Worm (Caenorhabditis elegans) whole organism, late embryonic: ENCODE data around the gene C07B5.8.

Source experiments
- dmd-4 ChIP-seq: sonication (generic microtip); optimal IDR thresholded peaks from 2 replicates; lab custom pipeline; 2016; ENCODE audit warnings: borderline replicate concordance, missing genetic modification characterization, missing compliant biosample characterization
- elt-4 ChIP-seq: sonication (generic microtip); optimal IDR thresholded peaks from 2 replicates; lab custom pipeline; 2016; ENCODE audit warnings: missing genetic modification characterization, missing compliant biosample characterization
- nfya-1 ChIP-seq: sonication (generic microtip); optimal IDR thresholded peaks from 2 replicates; lab custom pipeline; 2017; ENCODE audit warnings: missing genetic modification characterization, mild to moderate bottlenecking, missing compliant biosample characterization, antibody characterized with exemption, moderate library complexity
- sox-4 ChIP-seq: sonication (generic microtip); optimal IDR thresholded peaks from 2 replicates; lab custom pipeline; 2017; ENCODE audit warnings: mild to moderate bottlenecking, missing genetic modification characterization, inconsistent platforms, missing compliant biosample characterization
- tbx-7 ChIP-seq: sonication (generic microtip); optimal IDR thresholded peaks from 2 replicates; lab custom pipeline; 2016; ENCODE audit warnings: missing genotype, missing genetic modification characterization, missing compliant biosample characterization
- zip-5 ChIP-seq: sonication (generic microtip); optimal IDR thresholded peaks from 2 replicates; lab custom pipeline; 2016; ENCODE audit warnings: missing genetic modification characterization, missing compliant biosample characterization

DNA sequence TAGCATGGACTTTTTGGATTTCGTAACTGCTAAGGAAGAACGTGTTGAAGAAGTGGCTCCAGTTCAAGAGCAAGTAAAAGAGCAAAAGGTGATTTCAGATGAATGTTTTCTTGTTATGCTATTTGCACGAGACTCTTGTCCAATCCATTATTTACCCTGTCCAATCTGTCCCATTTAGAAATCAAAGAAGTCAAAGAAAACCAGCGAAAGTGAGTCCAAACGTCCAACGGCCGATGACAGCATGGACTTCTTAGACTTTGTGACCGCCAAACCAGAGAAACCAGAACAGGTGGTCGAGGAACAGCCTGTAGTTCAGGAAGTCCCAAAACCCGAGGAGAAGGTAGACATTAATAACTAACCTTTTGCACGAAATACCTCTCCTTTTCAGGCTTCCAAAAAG, 18.7 kb upstream of the C07B5.8 start:
- no peak for TF ChIP-seq nfya-1 (tag; lab: Kevin White, UChicago)
- TF ChIP-seq zip-5 (tag; lab: Kevin White, UChicago) = no peak
- TF ChIP-seq elt-4 (tag; lab: Kevin White, UChicago) = no peak
- TF ChIP-seq sox-4 (tag; lab: Kevin White, UChicago) = no peak
- no peak for TF ChIP-seq dmd-4 (tag; lab: Kevin White, UChicago)
- no peak for TF ChIP-seq tbx-7 (tag; lab: Kevin White, UChicago)
